Fruit fly (Drosophila melanogaster): ENCODE measurements around the gene CG17734.
A peak's percentile ranks its signal among the peaks of the same experiment; 100 is the strongest.

CG17734 gene

dm6 chr3R:11197389-11197716 is 46.4 kb downstream of the CG17734 start, which contains the start of gene cu:
Gene cu, plus strand, starts transcription at chr3R:11197592.
- TF ChIP-seq fd96Ca (GFP tag; IDR thresholded peaks at IDR 0.05) (peak; percentile 93), CG13204 (GFP tag; optimal IDR thresholded peaks at IDR 0.05) (no peak)

DNA sequence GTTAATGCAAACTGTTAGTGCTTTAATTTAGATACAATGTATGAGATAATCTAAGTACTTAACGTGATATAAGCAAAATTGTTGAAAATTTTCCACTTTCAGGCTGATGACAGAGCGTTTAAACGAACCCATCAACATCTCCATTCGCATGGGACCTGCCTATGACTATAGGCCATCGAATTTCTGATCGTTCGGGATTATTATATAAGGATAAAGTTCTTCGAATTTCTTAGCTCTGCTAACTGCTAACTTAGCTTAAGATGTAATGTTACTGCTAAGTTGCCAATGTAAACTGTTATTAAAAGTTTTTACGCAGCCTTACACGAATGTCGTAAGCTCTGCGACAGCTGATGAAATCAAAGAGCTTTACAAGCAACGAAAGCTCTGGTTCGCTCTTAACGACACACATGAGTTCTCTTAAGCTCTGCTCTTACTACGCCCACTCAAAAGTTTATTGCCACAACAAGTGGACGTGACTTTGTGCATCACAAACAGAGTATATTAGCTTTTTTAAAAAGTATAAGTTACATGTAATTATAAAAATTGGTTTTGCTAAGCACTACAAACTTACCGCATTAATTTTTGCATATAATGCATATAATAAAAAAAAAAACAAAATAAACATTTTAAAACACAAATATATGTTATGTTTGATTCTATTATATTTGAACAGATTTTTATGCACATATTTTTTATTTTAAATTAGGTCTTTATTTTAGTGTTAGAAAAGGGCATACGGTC is 47.0 kb downstream of the CG17734 start:
- TF ChIP-seq CG8301 (tag; optimal IDR thresholded peaks at IDR 0.05) (peak; percentile 99), CG9948 (tag; optimal IDR thresholded peaks at IDR 0.05) (peak; percentile 100), Pif1A (GFP tag; optimal IDR thresholded peaks at IDR 0.05) (peak; percentile 44), CG14655 (GFP tag; optimal IDR thresholded peaks at IDR 0.05) (peak; percentile 100), CG15710 (tag; optimal IDR thresholded peaks at IDR 0.05) (peak; percentile 99), CG4496 (GFP tag; IDR thresholded peaks at IDR 0.05) (peak; percentile 97), CG34367 (tag; optimal IDR thresholded peaks at IDR 0.05) (peak; percentile 96), rn (GFP tag; IDR thresholded peaks at IDR 0.05) (peak; percentile 97), fd96Ca (GFP tag; IDR thresholded peaks at IDR 0.05) (no peak), CG32121 (GFP tag; IDR thresholded peaks at IDR 0.05) (peak; percentile 99), Ets98B (GFP tag; IDR thresholded peaks at IDR 0.05) (peak; percentile 95), gl (tag; optimal IDR thresholded peaks at IDR 0.05) (peak; percentile 89), CG10348 (GFP tag; IDR thresholded peaks at IDR 0.05) (peak; percentile 97), CG13204 (GFP tag; optimal IDR thresholded peaks at IDR 0.05) (peak; percentile 86), CG17806 (tag; optimal IDR thresholded peaks at IDR 0.05) (peak; percentile 98), D1 (tag; optimal IDR thresholded peaks at IDR 0.05) (peak; percentile 99), Snoo (tag; optimal IDR thresholded peaks at IDR 0.05) (peak; percentile 99), Pif1B (GFP tag; optimal IDR thresholded peaks at IDR 0.05) (peak; percentile 93), EcR (GFP tag; optimal IDR thresholded peaks at IDR 0.05) (peak; percentile 97), CG12605 (GFP tag; IDR thresholded peaks at IDR 0.05) (peak; percentile 94), CG8159 (tag; optimal IDR thresholded peaks at IDR 0.05) (peak; percentile 99)

DNA sequence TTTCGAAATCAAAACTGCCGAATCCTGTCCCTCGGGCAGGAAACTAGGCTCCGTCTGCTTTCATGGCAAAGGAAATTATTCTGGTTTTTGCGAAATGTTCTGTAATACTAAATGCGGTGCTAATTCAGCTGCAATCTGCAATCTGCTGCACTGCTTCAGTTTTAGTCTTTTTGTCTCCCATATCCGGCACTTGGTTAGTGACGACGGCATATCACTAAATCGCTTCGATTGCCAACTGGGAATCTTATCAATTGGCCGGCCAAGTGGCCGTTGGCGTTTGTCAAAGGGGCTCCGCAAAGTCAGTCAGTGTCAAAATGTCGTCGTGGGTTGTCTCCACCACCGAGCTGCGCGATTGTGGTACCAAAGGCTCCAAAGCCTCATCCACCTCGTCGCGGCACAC is 48.0 kb downstream of the CG17734 start, which contains the start of gene CG18577:
Gene CG18577 (plus strand): TSS at position 301 of the 400 bp plus-strand sequence.
- TF ChIP-seq CG9948 (tag; optimal IDR thresholded peaks at IDR 0.05) (no peak), gl (tag; optimal IDR thresholded peaks at IDR 0.05) (no peak), Pif1A (GFP tag; optimal IDR thresholded peaks at IDR 0.05) (no peak), CG8159 (tag; optimal IDR thresholded peaks at IDR 0.05) (no peak), CG12605 (GFP tag; IDR thresholded peaks at IDR 0.05) (no peak), CG8301 (tag; optimal IDR thresholded peaks at IDR 0.05) (no peak), fd96Ca (GFP tag; IDR thresholded peaks at IDR 0.05) (no peak), CG4496 (GFP tag; IDR thresholded peaks at IDR 0.05) (no peak), CG34367 (tag; optimal IDR thresholded peaks at IDR 0.05) (no peak), Snoo (tag; optimal IDR thresholded peaks at IDR 0.05) (no peak), CG13204 (GFP tag; optimal IDR thresholded peaks at IDR 0.05) (no peak), Ets98B (GFP tag; IDR thresholded peaks at IDR 0.05) (no peak), rn (GFP tag; IDR thresholded peaks at IDR 0.05) (no peak), CG32121 (GFP tag; IDR thresholded peaks at IDR 0.05) (no peak), CG15710 (tag; optimal IDR thresholded peaks at IDR 0.05) (no peak), D1 (tag; optimal IDR thresholded peaks at IDR 0.05) (no peak), CG10348 (GFP tag; IDR thresholded peaks at IDR 0.05) (no peak)
